Worm (Caenorhabditis elegans): ENCODE data around the gene npax-3.

The npax-3 gene

DNA sequence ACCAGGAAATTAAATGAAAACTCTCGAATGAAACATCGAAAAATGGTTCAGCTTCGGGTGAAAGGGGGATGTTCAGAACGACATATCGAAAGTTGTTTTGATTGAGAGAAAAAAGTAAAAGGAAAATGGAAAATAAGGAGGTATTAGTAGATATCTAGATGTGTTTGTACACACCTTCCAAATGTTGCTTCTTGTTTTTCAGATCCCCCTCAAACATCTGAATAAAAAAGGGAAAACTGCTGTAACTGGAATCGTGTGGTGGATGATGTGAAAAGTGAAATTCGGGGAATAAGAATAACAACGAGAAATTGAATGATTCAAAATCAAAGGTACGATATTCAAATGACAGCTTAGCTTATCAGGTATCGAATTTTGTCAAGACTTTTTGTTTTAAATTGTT, at the start of gene npax-3:
TSS of gene npax-3 (minus strand) at position 101 of the 400 bp plus-strand sequence.
- TF ChIP-seq scrt-1 (GFP tag; IDR thresholded peaks at IDR 0.05): no peak

- TF ChIP-seq B0310.2 (tag; optimal IDR thresholded peaks at IDR 0.05) (no peak), ceh-13 (GFP tag; optimal IDR thresholded peaks at IDR 0.05) (no peak), aly-1 (tag; optimal IDR thresholded peaks at IDR 0.05) (no peak), tbx-37 (GFP tag; conservative IDR thresholded peaks at IDR 0.05) (no peak), ceh-36 (tag; optimal IDR thresholded peaks at IDR 0.05) (no peak), tra-4 (tag; optimal IDR thresholded peaks at IDR 0.05) (no peak), F13C5.2 (tag; optimal IDR thresholded peaks at IDR 0.05) (no peak), flt-1 (GFP tag; IDR thresholded peaks at IDR 0.05) (no peak), scrt-1 (GFP tag; IDR thresholded peaks at IDR 0.05) (no peak), sea-1 (GFP tag; conservative IDR thresholded peaks at IDR 0.05) (no peak), pes-1 (GFP tag; IDR thresholded peaks at IDR 0.05) (no peak), hmbx-1 (tag; optimal IDR thresholded peaks at IDR 0.05) (no peak), hmg-4 (GFP tag; optimal IDR thresholded peaks at IDR 0.05) (no peak), ama-1 (optimal IDR thresholded peaks at IDR 0.05) (no peak), hnd-1 (tag; optimal IDR thresholded peaks at IDR 0.05) (no peak), tbx-11 (GFP tag; IDR thresholded peaks at IDR 0.05) (no peak), ets-7 (tag; optimal IDR thresholded peaks at IDR 0.05) (no peak)
Observed at ce11 chrIV:10876844-10877243, 48.9 kb upstream of the npax-3 start, which contains the start of gene fipr-14. Gene fipr-14 (plus strand): TSS chrIV:10877144.

- TF ChIP-seq pes-1 (GFP tag; IDR thresholded peaks at IDR 0.05) (no peak), scrt-1 (GFP tag; IDR thresholded peaks at IDR 0.05) (no peak), flt-1 (GFP tag; IDR thresholded peaks at IDR 0.05) (no peak), aly-1 (tag; optimal IDR thresholded peaks at IDR 0.05) (no peak), tbx-11 (GFP tag; IDR thresholded peaks at IDR 0.05) (no peak), ceh-13 (GFP tag; optimal IDR thresholded peaks at IDR 0.05) (no peak), F13C5.2 (tag; optimal IDR thresholded peaks at IDR 0.05) (no peak), tbx-37 (GFP tag; conservative IDR thresholded peaks at IDR 0.05) (no peak), hnd-1 (tag; optimal IDR thresholded peaks at IDR 0.05) (no peak), ama-1 (optimal IDR thresholded peaks at IDR 0.05) (no peak), hmbx-1 (tag; optimal IDR thresholded peaks at IDR 0.05) (no peak), hmg-4 (GFP tag; optimal IDR thresholded peaks at IDR 0.05) (no peak), ceh-36 (tag; optimal IDR thresholded peaks at IDR 0.05) (no peak), B0310.2 (tag; optimal IDR thresholded peaks at IDR 0.05) (no peak), ets-7 (tag; optimal IDR thresholded peaks at IDR 0.05) (no peak), tra-4 (tag; optimal IDR thresholded peaks at IDR 0.05) (no peak), sea-1 (GFP tag; conservative IDR thresholded peaks at IDR 0.05) (no peak)
Observed at ce11 chrIV:10874527-10874926, 46.6 kb upstream of the npax-3 start, which contains the start of gene F13E9.12. Gene F13E9.12 (minus strand): TSS chrIV:10874627.

DNA sequence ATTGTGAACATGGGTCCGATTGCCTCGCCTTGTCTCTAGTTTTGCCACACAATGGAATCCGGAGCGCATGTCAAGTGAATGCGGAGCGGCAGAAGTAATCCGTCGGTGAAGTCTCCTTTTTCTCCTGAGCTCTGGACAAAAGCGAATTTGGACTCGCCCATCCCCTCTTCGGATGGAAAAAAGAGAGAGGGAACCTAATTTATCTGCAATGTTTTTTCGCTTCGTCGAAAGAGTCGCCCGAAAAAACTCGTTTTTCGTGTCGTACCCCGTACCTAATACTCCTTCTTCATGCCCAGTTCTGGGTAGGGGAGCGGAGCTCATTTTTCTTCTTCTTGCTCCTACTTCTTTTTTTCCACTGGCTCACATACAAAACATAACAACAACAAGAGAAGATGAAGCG, 42.2 kb upstream of the npax-3 start:
- TF ChIP-seq scrt-1 (GFP tag; IDR thresholded peaks at IDR 0.05): no peak
- no peak for TF ChIP-seq pes-1 (GFP tag; IDR thresholded peaks at IDR 0.05)
- no peak for TF ChIP-seq ceh-13 (GFP tag; optimal IDR thresholded peaks at IDR 0.05)
- TF ChIP-seq ceh-36 (tag; optimal IDR thresholded peaks at IDR 0.05): no peak
- no peak for TF ChIP-seq F13C5.2 (tag; optimal IDR thresholded peaks at IDR 0.05)
- TF ChIP-seq ama-1 (optimal IDR thresholded peaks at IDR 0.05): no peak
- TF ChIP-seq hmbx-1 (tag; optimal IDR thresholded peaks at IDR 0.05): no peak
- TF ChIP-seq flt-1 (GFP tag; IDR thresholded peaks at IDR 0.05): no peak
- TF ChIP-seq hmg-4 (GFP tag; optimal IDR thresholded peaks at IDR 0.05): no peak
- TF ChIP-seq aly-1 (tag; optimal IDR thresholded peaks at IDR 0.05): no peak
- no peak for TF ChIP-seq hnd-1 (tag; optimal IDR thresholded peaks at IDR 0.05)
- no peak for TF ChIP-seq tbx-37 (GFP tag; conservative IDR thresholded peaks at IDR 0.05)
- no peak for TF ChIP-seq sea-1 (GFP tag; conservative IDR thresholded peaks at IDR 0.05)
- no peak for TF ChIP-seq B0310.2 (tag; optimal IDR thresholded peaks at IDR 0.05)
- TF ChIP-seq tra-4 (tag; optimal IDR thresholded peaks at IDR 0.05): no peak
- TF ChIP-seq tbx-11 (GFP tag; IDR thresholded peaks at IDR 0.05): no peak
- TF ChIP-seq ets-7 (tag; optimal IDR thresholded peaks at IDR 0.05): no peak

DNA sequence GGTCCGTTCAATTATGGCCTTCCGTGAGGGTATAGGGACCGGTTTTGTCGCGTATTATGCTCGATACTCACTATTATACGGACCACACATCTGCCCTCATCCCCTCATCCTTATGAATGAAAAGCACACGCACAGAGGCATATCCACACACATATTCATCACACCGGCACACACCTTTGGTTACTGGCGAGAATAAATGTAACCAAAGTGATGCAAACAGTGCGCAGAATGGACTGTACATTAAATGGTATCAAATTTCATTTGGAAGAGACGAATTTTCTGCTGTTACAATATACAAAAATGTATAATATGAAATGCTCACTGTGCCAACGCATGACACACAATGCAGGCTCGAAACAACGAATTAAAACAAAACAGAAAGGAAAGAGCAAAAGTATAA, 41.7 kb upstream of the npax-3 start:
- no peak for TF ChIP-seq hnd-1 (tag; optimal IDR thresholded peaks at IDR 0.05)
- peak; percentile 21 for TF ChIP-seq hmg-4 (GFP tag; optimal IDR thresholded peaks at IDR 0.05)
- 0 out of 2 replicates have a peak, but pooled peaks have one; percentile 43 for TF ChIP-seq flt-1 (GFP tag; IDR thresholded peaks at IDR 0.05)
- no peak for TF ChIP-seq ama-1 (optimal IDR thresholded peaks at IDR 0.05)

DNA sequence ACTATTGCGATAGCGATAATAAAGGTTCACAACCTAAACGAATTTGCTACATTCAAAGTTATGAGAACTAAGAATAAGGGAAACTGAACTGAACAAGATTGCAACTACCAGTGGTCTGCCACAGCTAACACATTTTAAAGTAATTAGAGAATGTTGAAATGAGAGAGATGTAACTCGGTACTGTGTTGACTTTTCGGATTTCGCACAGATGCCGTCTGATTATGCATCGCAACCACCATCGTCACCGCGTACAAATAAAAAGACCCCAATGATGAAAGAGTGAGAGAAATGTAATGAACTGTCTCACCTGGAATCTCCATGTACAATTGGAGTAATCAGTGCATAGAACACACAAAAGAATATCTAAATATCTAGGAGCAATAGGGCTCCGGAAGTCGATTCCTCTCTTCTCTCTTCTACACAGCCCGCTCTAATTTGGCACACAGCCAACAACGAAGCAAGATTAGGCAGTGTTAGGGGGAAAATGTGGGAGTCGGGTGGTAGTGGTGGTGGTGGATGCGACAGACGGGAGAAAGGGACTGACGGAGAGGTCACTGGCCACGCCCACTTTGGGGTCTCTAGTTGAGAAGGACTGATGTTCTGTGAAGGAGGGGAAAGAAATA, 40.8 kb upstream of the npax-3 start, which contains the start of gene F13E9.11:
TSS of gene F13E9.11 (minus strand) at position 507 of the 623 bp plus-strand sequence.
- TF ChIP-seq sea-1 (GFP tag; conservative IDR thresholded peaks at IDR 0.05) (no peak), tbx-11 (GFP tag; IDR thresholded peaks at IDR 0.05) (0 out of 2 replicates have a peak, but pooled peaks have one; percentile 48), ceh-13 (GFP tag; optimal IDR thresholded peaks at IDR 0.05) (no peak), hmg-4 (GFP tag; optimal IDR thresholded peaks at IDR 0.05) (peak; percentile 10), ets-7 (tag; optimal IDR thresholded peaks at IDR 0.05) (peak; percentile 51)

DNA sequence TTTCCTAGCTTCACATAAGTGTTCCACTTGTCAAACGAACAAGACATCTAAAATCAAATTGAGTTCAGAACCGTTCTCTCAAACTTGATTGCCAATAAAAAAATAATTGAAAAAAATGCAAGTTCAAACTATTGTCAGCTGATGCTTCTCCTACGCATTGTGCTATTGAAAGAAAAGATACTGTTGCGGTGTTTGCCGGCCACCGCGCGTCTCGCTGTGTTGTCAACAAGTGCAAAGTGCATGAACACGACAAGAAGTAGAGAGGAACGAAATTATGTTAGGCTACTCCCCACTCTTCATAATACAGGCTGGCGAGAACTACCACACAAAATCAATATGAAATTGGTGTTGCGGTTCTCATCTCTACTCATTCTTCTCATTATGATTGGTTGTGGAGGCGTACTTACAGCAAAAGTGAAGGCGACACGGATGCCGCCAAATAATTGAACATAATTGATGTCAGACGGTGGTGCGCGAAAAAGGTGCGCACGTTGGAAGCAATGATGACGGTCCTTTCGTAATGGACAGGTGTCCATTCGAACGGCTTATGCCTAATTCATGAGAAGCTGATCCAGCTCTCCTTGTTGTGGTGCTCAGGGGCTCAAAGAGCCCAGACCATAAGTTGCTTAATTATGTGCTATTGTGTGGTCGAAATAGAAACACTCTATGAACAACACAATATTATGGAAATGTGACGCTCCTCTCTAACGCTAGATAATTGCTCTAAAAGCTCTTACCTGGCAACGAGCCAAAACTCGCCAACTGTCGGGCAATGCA, 39.6 kb upstream of the npax-3 start:
- TF ChIP-seq flt-1 (GFP tag; IDR thresholded peaks at IDR 0.05): no peak
- TF ChIP-seq ets-7 (tag; optimal IDR thresholded peaks at IDR 0.05): no peak
- TF ChIP-seq hmg-4 (GFP tag; optimal IDR thresholded peaks at IDR 0.05): no peak
- TF ChIP-seq tra-4 (tag; optimal IDR thresholded peaks at IDR 0.05): no peak
- TF ChIP-seq B0310.2 (tag; optimal IDR thresholded peaks at IDR 0.05): no peak
- no peak for TF ChIP-seq scrt-1 (GFP tag; IDR thresholded peaks at IDR 0.05)
- no peak for TF ChIP-seq ceh-13 (GFP tag; optimal IDR thresholded peaks at IDR 0.05)
- no peak for TF ChIP-seq tbx-11 (GFP tag; IDR thresholded peaks at IDR 0.05)
- TF ChIP-seq F13C5.2 (tag; optimal IDR thresholded peaks at IDR 0.05): no peak
- TF ChIP-seq sea-1 (GFP tag; conservative IDR thresholded peaks at IDR 0.05): no peak
- TF ChIP-seq tbx-37 (GFP tag; conservative IDR thresholded peaks at IDR 0.05): no peak
- TF ChIP-seq hnd-1 (tag; optimal IDR thresholded peaks at IDR 0.05): no peak
- TF ChIP-seq ama-1 (optimal IDR thresholded peaks at IDR 0.05): no peak
- TF ChIP-seq aly-1 (tag; optimal IDR thresholded peaks at IDR 0.05): no peak
- TF ChIP-seq hmbx-1 (tag; optimal IDR thresholded peaks at IDR 0.05): no peak
- TF ChIP-seq ceh-36 (tag; optimal IDR thresholded peaks at IDR 0.05): no peak
- TF ChIP-seq pes-1 (GFP tag; IDR thresholded peaks at IDR 0.05): no peak
